Worm (Caenorhabditis elegans) whole organism, L1 larva: ENCODE measurements around the gene rev-1.

ENCODE experiments used
- C04F5.9 ChIP-seq: sonication (generic microtip); optimal IDR thresholded peaks from 2 replicates; lab custom pipeline; 2016; ENCODE audit warnings: missing genetic modification characterization, missing compliant biosample characterization
- C16A3.4 ChIP-seq: fragments of 150-350 bp; optimal IDR thresholded peaks from 2 replicates; lab custom pipeline; 2014; ENCODE audit warnings: missing biosample characterization, missing genetic modification characterization
- F16B12.6 ChIP-seq: fragments of 150-350 bp; optimal IDR thresholded peaks from 2 replicates; lab custom pipeline; 2014; ENCODE audit warnings: missing biosample characterization, missing genetic modification characterization
- Y116A8C.19 ChIP-seq: sonication (generic microtip); optimal IDR thresholded peaks from 2 replicates; lab custom pipeline; 2016; ENCODE audit warnings: missing compliant biosample characterization, missing genetic modification characterization, borderline replicate concordance
- aha-1 ChIP-seq: fragments of 150-350 bp; optimal IDR thresholded peaks from 2 replicates; lab custom pipeline; 2014; ENCODE audit warnings: missing biosample characterization, missing genetic modification characterization
- ama-1 ChIP-seq: fragments of 150-350 bp; optimal IDR thresholded peaks from 2 replicates; lab custom pipeline; 2014
- blmp-1 ChIP-seq: fragments of 150-350 bp; optimal IDR thresholded peaks from 2 replicates; lab custom pipeline; 2014; ENCODE audit warnings: missing biosample characterization, missing genetic modification characterization
- ceh-8 ChIP-seq: fragments of 200-800 bp; sonication (Bioruptor generic); optimal IDR thresholded peaks from 2 replicates; lab custom pipeline; 2018; ENCODE audit warnings: mild to moderate bottlenecking, missing genetic modification characterization, moderate library complexity, missing compliant biosample characterization
- ceh-82 ChIP-seq, 3 experiments: fragments of 150-350 bp in 1 of 3; sonication (generic microtip) in 2 of 3; optimal IDR thresholded peaks; 2 replicates each; lab custom pipeline; 2014 to 2017; ENCODE audit warnings: missing biosample characterization in 3 of 3, missing genetic modification characterization in 3 of 3
- dpl-1 ChIP-seq, 3 experiments: fragments of 150-350 bp in 2 of 3; sonication (generic microtip) in 1 of 3; optimal IDR thresholded peaks; 2 replicates each; lab custom pipeline; 2014 to 2017; ENCODE audit warnings: missing biosample characterization in 3 of 3, missing genetic modification characterization in 3 of 3, missing genetic modification reagents in 3 of 3
- dsc-1 ChIP-seq: sonication (generic microtip); optimal IDR thresholded peaks from 2 replicates; lab custom pipeline; 2016; ENCODE audit warnings: mild to moderate bottlenecking, missing genetic modification characterization, missing compliant biosample characterization
- efl-3 ChIP-seq: fragments of 200-800 bp; sonication (Bioruptor generic); optimal IDR thresholded peaks from 2 replicates; lab custom pipeline; 2018; ENCODE audit warnings: mild to moderate bottlenecking, missing genetic modification characterization, missing compliant biosample characterization
- egl-13 ChIP-seq: sonication (generic microtip); optimal IDR thresholded peaks from 2 replicates; lab custom pipeline; 2016; ENCODE audit warnings: missing genotype, missing genetic modification reagents, missing genetic modification characterization, missing compliant biosample characterization
- elt-2 ChIP-seq: sonication (generic microtip); optimal IDR thresholded peaks from 2 replicates; lab custom pipeline; 2016; ENCODE audit warnings: missing genetic modification characterization, mild to moderate bottlenecking, inconsistent platforms, missing compliant biosample characterization, missing genetic modification reagents
- elt-3 ChIP-seq, 6 experiments: fragments of 150-350 bp in 1 of 6; sonication (generic microtip); optimal IDR thresholded peaks; 2 replicates each; lab custom pipeline; 2017 to 2018; ENCODE audit warnings: missing biosample characterization in 6 of 6, missing genetic modification characterization in 6 of 6, inconsistent platforms in 1 of 6
- fkh-10 ChIP-seq: sonication (generic microtip); optimal IDR thresholded peaks from 2 replicates; lab custom pipeline; 2017; ENCODE audit warnings: missing biosample characterization, missing genetic modification reagents, missing genetic modification characterization
- fkh-8 ChIP-seq: sonication (generic microtip); optimal IDR thresholded peaks from 2 replicates; lab custom pipeline; 2016; ENCODE audit warnings: mild to moderate bottlenecking, missing genetic modification characterization, missing compliant biosample characterization
- fos-1 ChIP-seq: fragments of 150-350 bp; optimal IDR thresholded peaks from 2 replicates; lab custom pipeline; 2014; ENCODE audit warnings: missing biosample characterization, missing genetic modification characterization
- grh-1 ChIP-seq: fragments of 200-800 bp; sonication (Bioruptor generic); IDR thresholded peaks from 2 replicates; pipeline ENCODE4 v1.3.6; 2022; ENCODE audit warnings: missing genetic modification reagents, missing genetic modification characterization, missing compliant biosample characterization
- hpl-2 ChIP-seq: fragments of 150-350 bp; optimal IDR thresholded peaks from 2 replicates; lab custom pipeline; 2014; ENCODE audit warnings: missing biosample characterization, missing genetic modification reagents, missing genetic modification characterization
- irx-1 ChIP-seq: sonication (generic microtip); optimal IDR thresholded peaks from 2 replicates; lab custom pipeline; 2016; ENCODE audit warnings: missing genetic modification characterization, missing compliant biosample characterization
- isw-1 ChIP-seq: fragments of 200-800 bp; sonication (Bioruptor generic); IDR thresholded peaks from 2 replicates; pipeline ENCODE4 v1.3.6; 2022; ENCODE audit warnings: missing genetic modification characterization, missing compliant biosample characterization
- jun-1 ChIP-seq: fragments of 150-350 bp; optimal IDR thresholded peaks from 2 replicates; lab custom pipeline; 2014; ENCODE audit warnings: missing biosample characterization, missing genetic modification reagents, missing genetic modification characterization
- lin-14 ChIP-seq: fragments of 200-800 bp; sonication (Bioruptor generic); optimal IDR thresholded peaks from 2 replicates; lab custom pipeline; 2018; ENCODE audit warnings: mild to moderate bottlenecking, missing genetic modification characterization, moderate library complexity, missing compliant biosample characterization
- lin-15B ChIP-seq: fragments of 150-350 bp; sonication (generic microtip); optimal IDR thresholded peaks from 3 replicates; lab custom pipeline; 2014; ENCODE audit warnings: missing biosample characterization, missing genetic modification characterization
- lin-39 ChIP-seq: fragments of 150-350 bp; optimal IDR thresholded peaks from 2 replicates; lab custom pipeline; 2014; ENCODE audit warnings: missing biosample characterization, missing genetic modification reagents, missing genetic modification characterization
- lsy-2 ChIP-seq, 2 experiments: fragments of 150-350 bp; optimal IDR thresholded peaks; 2 replicates each; lab custom pipeline; 2014; ENCODE audit warnings: missing biosample characterization in 2 of 2, missing genetic modification characterization in 2 of 2
- mab-9 ChIP-seq: fragments of 200-800 bp; sonication (Bioruptor generic); IDR thresholded peaks from 2 replicates; pipeline ENCODE4 v1.3.6; 2022; ENCODE audit warnings: missing genetic modification reagents, missing genetic modification characterization, missing compliant biosample characterization
- mdl-1 ChIP-seq, 2 experiments: fragments of 150-350 bp; optimal IDR thresholded peaks; 2 replicates each; lab custom pipeline; 2014 to 2017; ENCODE audit warnings: missing biosample characterization in 2 of 2, missing genetic modification characterization in 2 of 2, inconsistent platforms in 1 of 2
- mep-1 ChIP-seq: fragments of 150-350 bp; optimal IDR thresholded peaks from 2 replicates; lab custom pipeline; 2014; ENCODE audit warnings: missing biosample characterization, missing genetic modification characterization
- nhr-19 ChIP-seq: fragments of 200-800 bp; sonication (Bioruptor generic); conservative IDR thresholded peaks from 2 replicates; pipeline ENCODE4 v1.3.6; 2022; ENCODE audit warnings: missing genetic modification characterization, missing compliant biosample characterization
- nhr-20 ChIP-seq: sonication (generic microtip); optimal IDR thresholded peaks from 2 replicates; lab custom pipeline; 2016; ENCODE audit warnings: mild to moderate bottlenecking, missing genetic modification characterization, missing compliant biosample characterization
- nhr-237 ChIP-seq: fragments of 150-350 bp; optimal IDR thresholded peaks from 2 replicates; lab custom pipeline; 2014; ENCODE audit warnings: missing biosample characterization, missing genetic modification characterization
- nhr-71 ChIP-seq: sonication (generic microtip); optimal IDR thresholded peaks from 2 replicates; lab custom pipeline; 2016; ENCODE audit warnings: mild to moderate bottlenecking, missing genetic modification characterization, moderate library complexity, missing compliant biosample characterization
- nhr-77 ChIP-seq: fragments of 150-350 bp; optimal IDR thresholded peaks from 2 replicates; lab custom pipeline; 2014; ENCODE audit warnings: missing biosample characterization, missing genetic modification characterization
- nhr-84 ChIP-seq: sonication (generic microtip); optimal IDR thresholded peaks from 2 replicates; lab custom pipeline; 2017; ENCODE audit warnings: missing biosample characterization, missing genetic modification characterization
- pax-3 ChIP-seq: fragments of 200-800 bp; sonication (Bioruptor generic); optimal IDR thresholded peaks from 2 replicates; lab custom pipeline; 2018; ENCODE audit warnings: mild to moderate bottlenecking, missing genetic modification characterization, moderate library complexity, missing compliant biosample characterization
- pqm-1 ChIP-seq: sonication (generic microtip); optimal IDR thresholded peaks from 3 replicates; lab custom pipeline; 2017; ENCODE audit warnings: missing biosample characterization, missing genetic modification characterization
- rnt-1 ChIP-seq: sonication (generic microtip); optimal IDR thresholded peaks from 2 replicates; lab custom pipeline; 2016; ENCODE audit warnings: mild to moderate bottlenecking, missing genetic modification characterization, moderate library complexity, missing compliant biosample characterization
- snpc-4 ChIP-seq: fragments of 150-350 bp; optimal IDR thresholded peaks from 2 replicates; lab custom pipeline; 2014; ENCODE audit warnings: missing biosample characterization, missing genetic modification characterization
- sup-37 ChIP-seq: fragments of 200-800 bp; sonication (Bioruptor generic); optimal IDR thresholded peaks from 2 replicates; lab custom pipeline; 2018; ENCODE audit warnings: mild to moderate bottlenecking, missing genetic modification characterization, missing compliant biosample characterization
- tbx-2 ChIP-seq: sonication (generic microtip); optimal IDR thresholded peaks from 2 replicates; lab custom pipeline; 2016; ENCODE audit warnings: missing genetic modification characterization, missing compliant biosample characterization
- tlp-1 ChIP-seq: fragments of 150-350 bp; optimal IDR thresholded peaks from 2 replicates; lab custom pipeline; 2014; ENCODE audit warnings: missing biosample characterization, missing genetic modification characterization
- unc-62 ChIP-seq: fragments of 150-350 bp; optimal IDR thresholded peaks from 2 replicates; lab custom pipeline; 2014; ENCODE audit warnings: missing biosample characterization, missing genetic modification reagents, missing genetic modification characterization
- unc-86 ChIP-seq: sonication (generic microtip); optimal IDR thresholded peaks from 2 replicates; lab custom pipeline; 2016; ENCODE audit warnings: missing genetic modification characterization, missing compliant biosample characterization
- unc-98 ChIP-seq: fragments of 200-800 bp; sonication (Bioruptor generic); IDR thresholded peaks from 2 replicates; pipeline ENCODE4 v1.3.6; 2022; ENCODE audit warnings: missing genetic modification characterization, missing compliant biosample characterization
- vab-15 ChIP-seq: sonication (generic microtip); optimal IDR thresholded peaks from 2 replicates; lab custom pipeline; 2017; ENCODE audit warnings: missing genotype, mild to moderate bottlenecking, missing genetic modification characterization, missing compliant biosample characterization
- xbp-1 ChIP-seq: sonication (generic microtip); optimal IDR thresholded peaks from 2 replicates; lab custom pipeline; 2016; ENCODE audit warnings: missing genetic modification characterization, missing compliant biosample characterization
- ztf-11 ChIP-seq, 2 experiments: sonication (generic microtip); optimal IDR thresholded peaks; 2 replicates each; lab custom pipeline; 2016 to 2017; ENCODE audit warnings: missing genetic modification characterization in 2 of 2, missing biosample characterization in 1 of 2, missing compliant biosample characterization in 1 of 2
- ztf-4 ChIP-seq: fragments of 150-350 bp; optimal IDR thresholded peaks from 2 replicates; lab custom pipeline; 2014; ENCODE audit warnings: missing biosample characterization, missing genetic modification characterization

The rev-1 gene

DNA sequence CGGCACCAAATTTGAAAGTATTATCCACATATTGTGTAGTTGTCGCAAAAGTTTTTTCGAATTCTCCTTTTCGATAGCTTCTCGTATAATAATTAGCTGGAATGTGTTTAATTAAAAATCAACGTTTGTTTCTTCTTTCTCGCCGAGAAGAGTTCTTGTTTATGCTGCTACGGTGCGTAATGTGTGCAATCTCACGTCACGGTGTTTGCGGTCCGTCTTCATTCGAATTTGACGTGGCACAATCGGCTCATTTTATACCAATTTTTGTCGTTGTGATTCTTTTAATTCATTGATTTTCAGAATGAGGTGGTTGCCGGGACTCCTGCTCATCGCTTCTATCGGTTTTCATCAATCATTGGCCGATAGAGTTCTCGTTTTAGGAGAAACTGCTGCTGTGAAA, 36.2 kb upstream of the rev-1 start, which contains the start of gene ostb-1 (continued):
- no peak for TF ChIP-seq grh-1 (GFP tag; lab: Robert Waterston, UW)
- TF ChIP-seq fkh-10 (GFP tag; lab: Kevin White, UChicago), result no peak
- no peak for TF ChIP-seq tlp-1 (tag; lab: Kevin White, UChicago)
- no peak for TF ChIP-seq Y116A8C.19 (tag; lab: Kevin White, UChicago)
- TF ChIP-seq tbx-2 (tag; lab: Kevin White, UChicago), result no peak
- no peak for TF ChIP-seq lin-15B (tag; lab: Kevin White, UChicago)
- no peak for TF ChIP-seq dsc-1 (tag; lab: Kevin White, UChicago)
- TF ChIP-seq egl-13 (tag; lab: Kevin White, UChicago), result no peak
- TF ChIP-seq nhr-19 (GFP tag; lab: Robert Waterston, UW), result no peak
- peak; percentile 4 for TF ChIP-seq vab-15
- no peak for TF ChIP-seq aha-1 (tag; lab: Kevin White, UChicago)
- no peak for TF ChIP-seq fkh-8 (tag; lab: Kevin White, UChicago)
- TF ChIP-seq lin-39 (tag; lab: Kevin White, UChicago), result no peak
- peak; percentile 4 for TF ChIP-seq elt-2
- TF ChIP-seq hpl-2 (GFP tag; lab: Kevin White, UChicago), result no peak
- no peak for TF ChIP-seq pax-3 (tag; lab: Kevin White, UChicago)
- no peak for TF ChIP-seq irx-1
- no peak for TF ChIP-seq C04F5.9 (tag; lab: Kevin White, UChicago)
- no peak for TF ChIP-seq elt-3 (tag; optimal IDR thresholded peaks at IDR 0.05; lab: Kevin White, UChicago)
- TF ChIP-seq sup-37 (GFP tag; lab: Kevin White, UChicago), result no peak
- TF ChIP-seq efl-3 (GFP tag; lab: Kevin White, UChicago), result no peak
- peak; percentile 49 for TF ChIP-seq xbp-1 (tag; lab: Kevin White, UChicago)
- TF ChIP-seq mdl-1 (tag; optimal IDR thresholded peaks at IDR 0.05; lab: Kevin White, UChicago), result no peak
- no peak for TF ChIP-seq ama-1 (lab: Kevin White, UChicago)
- no peak for TF ChIP-seq ceh-8 (GFP tag; lab: Kevin White, UChicago)
- TF ChIP-seq ztf-11 (tag; optimal IDR thresholded peaks at IDR 0.05; lab: Kevin White, UChicago), result no peak
- TF ChIP-seq ceh-82 (tag; optimal IDR thresholded peaks at IDR 0.05; lab: Kevin White, UChicago), result peak in 1 of 3 experiments; percentile 7
- peak; percentile 61 to 85 for TF ChIP-seq lsy-2 (tag; optimal IDR thresholded peaks at IDR 0.05; lab: Kevin White, UChicago)
- TF ChIP-seq ztf-4 (tag; lab: Kevin White, UChicago), result no peak
- TF ChIP-seq blmp-1 (tag; lab: Kevin White, UChicago), result peak; percentile 27
- TF ChIP-seq nhr-237 (tag; lab: Kevin White, UChicago), result no peak
- no peak for TF ChIP-seq unc-86 (tag; lab: Kevin White, UChicago)
- no peak for TF ChIP-seq nhr-84 (tag; lab: Kevin White, UChicago)
- no peak for TF ChIP-seq pqm-1
- no peak for TF ChIP-seq unc-62 (GFP tag; lab: Kevin White, UChicago)
- TF ChIP-seq F16B12.6 (tag; lab: Kevin White, UChicago), result peak; percentile 85
- no peak for TF ChIP-seq jun-1
- TF ChIP-seq nhr-71 (tag; lab: Kevin White, UChicago), result peak; percentile 19
- TF ChIP-seq dpl-1 (GFP tag; optimal IDR thresholded peaks at IDR 0.05; lab: Kevin White, UChicago), result peak; percentile 32 to 55 (median 55)
- no peak for TF ChIP-seq C16A3.4 (tag; lab: Kevin White, UChicago)
- no peak for TF ChIP-seq isw-1 (GFP tag; lab: Robert Waterston, UW)
- no peak for TF ChIP-seq snpc-4 (tag; lab: Kevin White, UChicago)
- no peak for TF ChIP-seq mab-9
- TF ChIP-seq lin-14 (GFP tag; lab: Kevin White, UChicago), result no peak
- no peak for TF ChIP-seq nhr-77 (tag; lab: Kevin White, UChicago)
- no peak for TF ChIP-seq nhr-20 (tag; lab: Kevin White, UChicago)
- no peak for TF ChIP-seq unc-98
- peak; percentile 58 for TF ChIP-seq mep-1
- TF ChIP-seq rnt-1 (tag; lab: Kevin White, UChicago), result peak; percentile 20
- no peak for TF ChIP-seq fos-1 (tag; lab: Kevin White, UChicago)
